Worm (Caenorhabditis elegans) whole organism, late embryonic: ENCODE results near the gene EEED8.3.

Experiments used
- ceh-30 ChIP-seq: fragments of 150-350 bp; optimal IDR thresholded peaks from 2 replicates; lab custom pipeline; 2014; ENCODE audit warnings: missing biosample characterization, missing genetic modification characterization
- lin-11 ChIP-seq: fragments of 200-800 bp; sonication (Bioruptor generic); optimal IDR thresholded peaks from 2 replicates; lab custom pipeline; 2018; ENCODE audit warnings: mild to moderate bottlenecking, missing genetic modification characterization, missing compliant biosample characterization
- nfya-1 ChIP-seq: sonication (generic microtip); optimal IDR thresholded peaks from 2 replicates; lab custom pipeline; 2017; ENCODE audit warnings: missing genetic modification characterization, mild to moderate bottlenecking, missing compliant biosample characterization, antibody characterized with exemption, moderate library complexity
- nhr-11 ChIP-seq: fragments of 150-350 bp; optimal IDR thresholded peaks from 2 replicates; lab custom pipeline; 2014; ENCODE audit warnings: missing biosample characterization, missing genetic modification characterization
- pha-4 ChIP-seq: fragments of 150-350 bp; optimal IDR thresholded peaks from 2 replicates; lab custom pipeline; 2018; ENCODE audit warnings: missing biosample characterization, missing genetic modification reagents, missing genetic modification characterization
- sox-4 ChIP-seq: sonication (generic microtip); optimal IDR thresholded peaks from 2 replicates; lab custom pipeline; 2017; ENCODE audit warnings: mild to moderate bottlenecking, missing genetic modification characterization, inconsistent platforms, missing compliant biosample characterization

DNA sequence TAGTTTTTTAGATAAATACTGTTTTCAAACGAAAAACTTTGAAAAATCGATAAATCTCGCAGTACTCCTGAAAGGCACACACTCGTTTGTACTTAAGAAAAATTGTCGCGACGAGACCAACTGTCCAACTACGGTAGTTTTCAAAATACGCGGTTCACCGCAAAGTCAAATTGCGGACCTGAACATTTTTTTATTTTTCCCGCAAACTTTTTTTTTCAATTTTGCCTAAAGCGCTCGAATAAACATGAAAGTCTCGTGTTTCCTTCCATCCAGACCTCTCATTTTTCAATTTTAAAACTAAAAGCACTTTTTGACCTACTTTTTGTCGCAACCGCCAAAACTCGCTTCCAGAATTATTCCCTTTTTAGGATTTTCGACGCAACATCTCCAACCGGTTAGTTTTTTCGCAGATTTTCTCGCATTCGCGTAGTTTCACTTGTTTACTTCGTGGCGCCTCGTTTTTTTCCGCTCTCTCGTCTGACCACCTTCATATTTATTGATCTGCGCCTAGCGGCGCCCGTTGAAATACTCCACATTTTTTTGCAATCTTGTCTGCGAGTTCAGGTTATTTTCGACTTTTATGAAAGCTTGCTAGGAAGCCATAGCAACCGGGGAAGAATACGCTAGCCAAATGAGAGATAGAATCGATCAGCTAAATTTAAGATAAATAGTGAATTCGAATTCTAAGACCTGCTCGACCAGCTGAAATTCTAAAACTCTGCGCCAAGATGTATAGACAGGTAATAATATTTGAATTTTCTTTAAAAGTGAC is 36.4 kb upstream of the EEED8.3 start, which contains the start of gene prdx-2:
- TF ChIP-seq pha-4 (tag; lab: Kevin White, UChicago) (no peak), sox-4 (tag; lab: Kevin White, UChicago) (no peak), nfya-1 (no peak), lin-11 (tag; lab: Kevin White, UChicago) (no peak), nhr-11 (no peak), ceh-30 (no peak)
